Worm (Caenorhabditis elegans) whole organism, L1 larva: ENCODE results near the gene Y39A1A.18.

ENCODE experiments used
- lin-15B ChIP-seq: fragments of 150-350 bp; sonication (generic microtip); optimal IDR thresholded peaks from 3 replicates; lab custom pipeline; 2014; ENCODE audit warnings: missing biosample characterization, missing genetic modification characterization
- zag-1 ChIP-seq: fragments of 150-350 bp; optimal IDR thresholded peaks from 2 replicates; lab custom pipeline; 2014; ENCODE audit warnings: missing biosample characterization, missing genetic modification characterization

ce11 chrIII:10704499-10704898 lies 10.2 kb upstream of the Y39A1A.18 start:
- no peak for TF ChIP-seq zag-1 (tag; lab: Kevin White, UChicago)
- TF ChIP-seq lin-15B (tag; lab: Kevin White, UChicago): no peak
